Worm (Caenorhabditis elegans) whole organism, L1 larva: ENCODE measurements around the gene cest-2.2.
"Not testable (repeated sequence)": the region's sequence is repeated elsewhere in the genome, so short reads cannot be mapped to it uniquely, and the experiment has no call there.

Experiments used
- C16A3.4 ChIP-seq: fragments of 150-350 bp; optimal IDR thresholded peaks from 2 replicates; lab custom pipeline; 2014; ENCODE audit warnings: missing biosample characterization, missing genetic modification characterization
- C34B4.2 ChIP-seq: sonication (generic microtip); optimal IDR thresholded peaks from 2 replicates; lab custom pipeline; 2017; ENCODE audit warnings: mild to moderate bottlenecking, missing genetic modification characterization, missing compliant biosample characterization
- aha-1 ChIP-seq: fragments of 150-350 bp; optimal IDR thresholded peaks from 2 replicates; lab custom pipeline; 2014; ENCODE audit warnings: missing biosample characterization, missing genetic modification characterization
- aly-2 ChIP-seq: fragments of 150-350 bp; optimal IDR thresholded peaks from 2 replicates; lab custom pipeline; 2014; ENCODE audit warnings: missing biosample characterization, missing genetic modification characterization
- ama-1 ChIP-seq: fragments of 150-350 bp; optimal IDR thresholded peaks from 2 replicates; lab custom pipeline; 2014
- blmp-1 ChIP-seq: fragments of 150-350 bp; optimal IDR thresholded peaks from 2 replicates; lab custom pipeline; 2014; ENCODE audit warnings: missing biosample characterization, missing genetic modification characterization
- ceh-8 ChIP-seq: fragments of 200-800 bp; sonication (Bioruptor generic); optimal IDR thresholded peaks from 2 replicates; lab custom pipeline; 2018; ENCODE audit warnings: mild to moderate bottlenecking, missing genetic modification characterization, moderate library complexity, missing compliant biosample characterization
- ceh-82 ChIP-seq, 3 experiments: fragments of 150-350 bp in 1 of 3; sonication (generic microtip) in 2 of 3; optimal IDR thresholded peaks; 2 replicates each; lab custom pipeline; 2014 to 2017; ENCODE audit warnings: missing biosample characterization in 3 of 3, missing genetic modification characterization in 3 of 3
- dpl-1 ChIP-seq, 3 experiments: fragments of 150-350 bp in 2 of 3; sonication (generic microtip) in 1 of 3; optimal IDR thresholded peaks; 2 replicates each; lab custom pipeline; 2014 to 2017; ENCODE audit warnings: missing biosample characterization in 3 of 3, missing genetic modification characterization in 3 of 3, missing genetic modification reagents in 3 of 3
- efl-3 ChIP-seq: fragments of 200-800 bp; sonication (Bioruptor generic); optimal IDR thresholded peaks from 2 replicates; lab custom pipeline; 2018; ENCODE audit warnings: mild to moderate bottlenecking, missing genetic modification characterization, missing compliant biosample characterization
- egl-27 ChIP-seq, 2 experiments: fragments of 150-350 bp in 1 of 2; sonication (generic microtip); optimal IDR thresholded peaks; 3 replicates each; lab custom pipeline; 2017 to 2018; ENCODE audit warnings: missing biosample characterization in 2 of 2, missing genetic modification characterization in 2 of 2, missing genetic modification reagents in 2 of 2
- elt-3 ChIP-seq, 6 experiments: fragments of 150-350 bp in 1 of 6; sonication (generic microtip); optimal IDR thresholded peaks; 2 replicates each; lab custom pipeline; 2017 to 2018; ENCODE audit warnings: missing biosample characterization in 6 of 6, missing genetic modification characterization in 6 of 6, inconsistent platforms in 1 of 6
- ets-5 ChIP-seq: fragments of 200-800 bp; sonication (Bioruptor generic); IDR thresholded peaks from 2 replicates; pipeline ENCODE4 v1.3.6; 2022; ENCODE audit warnings: missing genetic modification characterization, missing compliant biosample characterization
- fkh-10 ChIP-seq: sonication (generic microtip); optimal IDR thresholded peaks from 2 replicates; lab custom pipeline; 2017; ENCODE audit warnings: missing biosample characterization, missing genetic modification reagents, missing genetic modification characterization
- fkh-4 ChIP-seq: sonication (generic microtip); optimal IDR thresholded peaks from 2 replicates; lab custom pipeline; 2016; ENCODE audit warnings: missing compliant biosample characterization, missing genetic modification characterization, borderline replicate concordance
- fos-1 ChIP-seq: fragments of 150-350 bp; optimal IDR thresholded peaks from 2 replicates; lab custom pipeline; 2014; ENCODE audit warnings: missing biosample characterization, missing genetic modification characterization
- grh-1 ChIP-seq: fragments of 200-800 bp; sonication (Bioruptor generic); IDR thresholded peaks from 2 replicates; pipeline ENCODE4 v1.3.6; 2022; ENCODE audit warnings: missing genetic modification reagents, missing genetic modification characterization, missing compliant biosample characterization
- hlh-4 ChIP-seq: sonication (generic microtip); optimal IDR thresholded peaks from 2 replicates; lab custom pipeline; 2016; ENCODE audit warnings: mild to moderate bottlenecking, missing genetic modification characterization, missing compliant biosample characterization
- jun-1 ChIP-seq: fragments of 150-350 bp; optimal IDR thresholded peaks from 2 replicates; lab custom pipeline; 2014; ENCODE audit warnings: missing biosample characterization, missing genetic modification reagents, missing genetic modification characterization
- lin-13 ChIP-seq: fragments of 150-350 bp; optimal IDR thresholded peaks from 2 replicates; lab custom pipeline; 2014; ENCODE audit warnings: missing biosample characterization, missing genetic modification reagents, missing genetic modification characterization
- lin-14 ChIP-seq: fragments of 200-800 bp; sonication (Bioruptor generic); optimal IDR thresholded peaks from 2 replicates; lab custom pipeline; 2018; ENCODE audit warnings: mild to moderate bottlenecking, missing genetic modification characterization, moderate library complexity, missing compliant biosample characterization
- lin-39 ChIP-seq: fragments of 150-350 bp; optimal IDR thresholded peaks from 2 replicates; lab custom pipeline; 2014; ENCODE audit warnings: missing biosample characterization, missing genetic modification reagents, missing genetic modification characterization
- lir-3 ChIP-seq: sonication (generic microtip); optimal IDR thresholded peaks from 2 replicates; lab custom pipeline; 2016; ENCODE audit warnings: mild to moderate bottlenecking, missing genetic modification characterization, moderate library complexity, missing compliant biosample characterization; ENCODE audit not compliant: poor library complexity
- lsy-2 ChIP-seq, 2 experiments: fragments of 150-350 bp; optimal IDR thresholded peaks; 2 replicates each; lab custom pipeline; 2014; ENCODE audit warnings: missing biosample characterization in 2 of 2, missing genetic modification characterization in 2 of 2
- mdl-1 ChIP-seq, 2 experiments: fragments of 150-350 bp; optimal IDR thresholded peaks; 2 replicates each; lab custom pipeline; 2014 to 2017; ENCODE audit warnings: missing biosample characterization in 2 of 2, missing genetic modification characterization in 2 of 2, inconsistent platforms in 1 of 2
- mep-1 ChIP-seq: fragments of 150-350 bp; optimal IDR thresholded peaks from 2 replicates; lab custom pipeline; 2014; ENCODE audit warnings: missing biosample characterization, missing genetic modification characterization
- nhr-11 ChIP-seq: fragments of 150-350 bp; optimal IDR thresholded peaks from 2 replicates; lab custom pipeline; 2014; ENCODE audit warnings: missing biosample characterization, missing genetic modification characterization
- nhr-12 ChIP-seq: sonication (generic microtip); optimal IDR thresholded peaks from 2 replicates; lab custom pipeline; 2017; ENCODE audit warnings: missing biosample characterization, missing genetic modification characterization
- nhr-19 ChIP-seq: fragments of 200-800 bp; sonication (Bioruptor generic); conservative IDR thresholded peaks from 2 replicates; pipeline ENCODE4 v1.3.6; 2022; ENCODE audit warnings: missing genetic modification characterization, missing compliant biosample characterization
- nhr-20 ChIP-seq: sonication (generic microtip); optimal IDR thresholded peaks from 2 replicates; lab custom pipeline; 2016; ENCODE audit warnings: mild to moderate bottlenecking, missing genetic modification characterization, missing compliant biosample characterization
- nhr-237 ChIP-seq: fragments of 150-350 bp; optimal IDR thresholded peaks from 2 replicates; lab custom pipeline; 2014; ENCODE audit warnings: missing biosample characterization, missing genetic modification characterization
- nhr-47 ChIP-seq: sonication (generic microtip); optimal IDR thresholded peaks from 2 replicates; lab custom pipeline; 2016; ENCODE audit warnings: mild to moderate bottlenecking, missing genetic modification characterization, moderate library complexity, missing compliant biosample characterization
- nhr-71 ChIP-seq: sonication (generic microtip); optimal IDR thresholded peaks from 2 replicates; lab custom pipeline; 2016; ENCODE audit warnings: mild to moderate bottlenecking, missing genetic modification characterization, moderate library complexity, missing compliant biosample characterization
- nhr-84 ChIP-seq: sonication (generic microtip); optimal IDR thresholded peaks from 2 replicates; lab custom pipeline; 2017; ENCODE audit warnings: missing biosample characterization, missing genetic modification characterization
- nhr-85 ChIP-seq: sonication (generic microtip); peaks from one replicate; lab custom pipeline; 2016; ENCODE audit warnings: missing genetic modification characterization, inconsistent platforms, missing compliant biosample characterization
- pag-3 ChIP-seq: sonication (generic microtip); optimal IDR thresholded peaks from 2 replicates; lab custom pipeline; 2017; ENCODE audit warnings: missing genetic modification characterization, mild to moderate bottlenecking, missing compliant biosample characterization, antibody characterized with exemption, borderline replicate concordance; ENCODE audit not compliant: insufficient read depth
- pax-3 ChIP-seq: fragments of 200-800 bp; sonication (Bioruptor generic); optimal IDR thresholded peaks from 2 replicates; lab custom pipeline; 2018; ENCODE audit warnings: mild to moderate bottlenecking, missing genetic modification characterization, moderate library complexity, missing compliant biosample characterization
- pqm-1 ChIP-seq: sonication (generic microtip); optimal IDR thresholded peaks from 3 replicates; lab custom pipeline; 2017; ENCODE audit warnings: missing biosample characterization, missing genetic modification characterization
- snu-23 ChIP-seq: sonication (generic microtip); optimal IDR thresholded peaks from 2 replicates; lab custom pipeline; 2016; ENCODE audit warnings: missing genetic modification characterization, missing compliant biosample characterization
- sptf-1 ChIP-seq: fragments of 150-350 bp; optimal IDR thresholded peaks from 2 replicates; lab custom pipeline; 2014; ENCODE audit warnings: missing biosample characterization, missing genetic modification characterization
- sup-37 ChIP-seq: fragments of 200-800 bp; sonication (Bioruptor generic); optimal IDR thresholded peaks from 2 replicates; lab custom pipeline; 2018; ENCODE audit warnings: mild to moderate bottlenecking, missing genetic modification characterization, missing compliant biosample characterization
- swsn-7 ChIP-seq: sonication (generic microtip); optimal IDR thresholded peaks from 2 replicates; lab custom pipeline; 2016; ENCODE audit warnings: missing genetic modification characterization, missing compliant biosample characterization
- tlp-1 ChIP-seq: fragments of 150-350 bp; optimal IDR thresholded peaks from 2 replicates; lab custom pipeline; 2014; ENCODE audit warnings: missing biosample characterization, missing genetic modification characterization
- unc-130 ChIP-seq: fragments of 150-350 bp; optimal IDR thresholded peaks from 2 replicates; lab custom pipeline; 2017; ENCODE audit warnings: missing biosample characterization, missing genetic modification characterization, inconsistent platforms
- unc-62 ChIP-seq: fragments of 150-350 bp; optimal IDR thresholded peaks from 2 replicates; lab custom pipeline; 2014; ENCODE audit warnings: missing biosample characterization, missing genetic modification reagents, missing genetic modification characterization
- unc-86 ChIP-seq: sonication (generic microtip); optimal IDR thresholded peaks from 2 replicates; lab custom pipeline; 2016; ENCODE audit warnings: missing genetic modification characterization, missing compliant biosample characterization

Gene cest-2.2

DNA sequence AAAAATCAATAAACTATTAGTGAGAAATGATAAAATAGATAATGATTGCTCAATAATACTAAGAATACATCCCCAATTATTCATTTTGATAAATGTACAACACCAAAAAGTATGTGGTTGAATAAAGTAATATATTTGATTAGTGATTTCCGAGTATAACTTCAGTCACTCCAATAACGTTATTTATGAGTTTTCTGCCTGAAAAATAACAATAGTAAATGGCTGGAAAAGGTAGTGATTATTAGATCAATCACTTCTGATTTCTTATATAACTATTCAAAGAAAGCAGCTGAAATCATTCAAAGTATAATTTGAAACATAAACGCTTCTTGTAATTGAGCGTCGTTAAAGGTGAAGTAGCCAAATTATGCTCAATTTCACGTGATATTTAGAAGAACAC lies 35.6 kb upstream of the cest-2.2 start, which contains the start of gene str-230:
TSS of gene str-230 (minus strand) at position 101 of the 400 bp plus-strand sequence.
- TF ChIP-seq ceh-82 (tag; optimal IDR thresholded peaks at IDR 0.05; lab: Kevin White, UChicago), result no peak
- TF ChIP-seq hlh-4 (tag; lab: Kevin White, UChicago), result peak; percentile 38
- TF ChIP-seq nhr-47, result peak; percentile 30
- peak; percentile 24 for TF ChIP-seq nhr-71 (tag; lab: Kevin White, UChicago)

DNA sequence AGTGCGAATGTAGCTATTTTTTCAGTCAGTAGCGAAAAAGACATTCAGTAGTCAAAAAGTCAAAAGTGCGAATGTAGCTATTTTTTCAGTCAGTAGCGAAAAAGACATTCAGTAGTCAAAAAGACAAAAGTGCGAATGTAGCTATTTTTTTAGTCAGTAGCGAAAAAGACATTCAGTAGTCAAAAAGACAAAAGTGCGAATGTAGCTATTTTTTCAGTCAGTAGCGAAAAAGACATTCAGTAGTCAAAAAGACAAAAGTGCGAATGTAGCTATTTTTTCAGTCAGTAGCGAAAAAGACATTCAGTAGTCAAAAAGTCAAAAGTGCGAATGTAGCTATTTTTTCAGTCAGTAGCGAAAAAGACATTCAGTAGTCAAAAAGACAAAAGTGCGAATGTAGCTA lies 30.1 kb upstream of the cest-2.2 start, which contains the start of gene T16A9.3:
TSS of gene T16A9.3 (plus strand) at position 301 of the 400 bp plus-strand sequence.
- not testable (repeated sequence) for TF ChIP-seq snu-23 (GFP tag; lab: Kevin White, UChicago); elt-3 (tag; optimal IDR thresholded peaks at IDR 0.05; lab: Kevin White, UChicago); ceh-82 (tag; optimal IDR thresholded peaks at IDR 0.05; lab: Kevin White, UChicago)

DNA sequence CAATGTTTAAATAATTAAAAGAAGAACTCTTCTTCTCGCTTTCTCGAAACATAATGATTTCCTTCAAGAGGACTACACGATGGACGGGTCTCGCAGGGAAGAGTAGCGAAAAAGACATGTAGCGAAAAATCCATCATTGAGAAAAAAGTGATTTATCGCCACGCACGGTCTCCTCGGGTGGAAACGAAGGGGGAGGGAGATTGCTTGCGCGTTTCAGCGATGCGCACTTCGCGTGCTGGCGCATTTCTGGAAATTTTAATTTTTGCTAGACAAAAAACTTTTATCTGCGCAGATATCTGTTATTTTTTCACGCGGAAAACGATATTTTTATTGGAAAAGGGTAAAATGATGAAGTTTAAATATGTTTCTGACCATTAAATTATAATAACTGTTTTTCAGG lies 28.7 kb upstream of the cest-2.2 start:
- TF ChIP-seq nhr-19 (GFP tag; lab: Robert Waterston, UW) (peak; percentile 68), grh-1 (GFP tag; lab: Robert Waterston, UW) (peak; percentile 59)

DNA sequence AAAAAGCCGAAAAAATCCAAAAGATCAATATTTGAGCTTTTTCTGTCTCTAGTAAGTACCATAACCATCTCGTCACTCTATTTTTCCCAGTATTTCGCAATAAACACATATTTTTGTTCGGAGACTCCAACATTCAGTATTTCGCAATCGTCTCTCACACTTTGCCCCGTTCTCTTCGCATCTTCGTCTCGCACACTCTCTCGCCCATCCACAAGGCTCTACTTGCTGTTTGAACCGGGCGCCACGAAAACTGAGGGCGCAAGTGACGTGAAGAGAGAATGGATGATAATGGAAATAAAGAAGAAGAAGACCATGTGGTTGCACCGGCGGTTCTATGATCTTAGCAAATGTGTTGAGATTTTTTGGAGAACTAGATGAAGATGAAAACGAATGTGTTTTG lies 24.9 kb upstream of the cest-2.2 start:
- TF ChIP-seq lin-14 (GFP tag; lab: Kevin White, UChicago) (peak; percentile 99), nhr-11 (tag; lab: Kevin White, UChicago) (peak; percentile 93), sup-37 (GFP tag; lab: Kevin White, UChicago) (peak; percentile 58), nhr-85 (tag; lab: Kevin White, UChicago) (peak; percentile 91), nhr-12 (no peak), egl-27 (tag; optimal IDR thresholded peaks at IDR 0.05; lab: Kevin White, UChicago) (peak; percentile 82 to 92), nhr-84 (tag; lab: Kevin White, UChicago) (no peak), dpl-1 (GFP tag; optimal IDR thresholded peaks at IDR 0.05; lab: Kevin White, UChicago) (peak; percentile 54 to 66 (median 62)), C16A3.4 (tag; lab: Kevin White, UChicago) (peak; percentile 91), C34B4.2 (tag; lab: Kevin White, UChicago) (no peak), lin-13 (GFP tag; lab: Kevin White, UChicago) (peak; percentile 87), aha-1 (tag; lab: Kevin White, UChicago) (peak; percentile 66), mdl-1 (tag; optimal IDR thresholded peaks at IDR 0.05; lab: Kevin White, UChicago) (peak in 1 of 2 experiments; percentile 96), elt-3 (tag; optimal IDR thresholded peaks at IDR 0.05; lab: Kevin White, UChicago) (peak in 3 of 6 experiments; percentile 56 to 92 (median 67)), swsn-7 (tag; lab: Kevin White, UChicago) (peak; percentile 91), pqm-1 (tag; lab: Kevin White, UChicago) (no peak), aly-2 (tag; lab: Kevin White, UChicago) (peak; percentile 71), nhr-20 (tag; lab: Kevin White, UChicago) (peak; percentile 97), ceh-8 (peak; percentile 34), mep-1 (peak; percentile 96), ama-1 (lab: Kevin White, UChicago) (peak; percentile 40), blmp-1 (tag; lab: Kevin White, UChicago) (peak; percentile 79), lsy-2 (tag; optimal IDR thresholded peaks at IDR 0.05; lab: Kevin White, UChicago) (peak; percentile 87 to 91), ets-5 (GFP tag; lab: Robert Waterston, UW) (no peak), unc-86 (tag; lab: Kevin White, UChicago) (peak; percentile 57), tlp-1 (tag; lab: Kevin White, UChicago) (no peak), lin-39 (peak; percentile 57), nhr-237 (tag; lab: Kevin White, UChicago) (peak; percentile 93), unc-130 (tag; lab: Kevin White, UChicago) (peak; percentile 50), unc-62 (GFP tag; lab: Kevin White, UChicago) (no peak), sptf-1 (tag; lab: Kevin White, UChicago) (no peak), efl-3 (GFP tag; lab: Kevin White, UChicago) (no peak), fkh-4 (tag; lab: Kevin White, UChicago) (peak; percentile 57), lir-3 (tag; lab: Kevin White, UChicago) (peak; percentile 79), fkh-10 (GFP tag; lab: Kevin White, UChicago) (peak; percentile 0), snu-23 (GFP tag; lab: Kevin White, UChicago) (peak; percentile 97), hlh-4 (tag; lab: Kevin White, UChicago) (no peak), pag-3 (tag; lab: Kevin White, UChicago) (no peak), fos-1 (tag; lab: Kevin White, UChicago) (peak; percentile 64), jun-1 (tag; lab: Kevin White, UChicago) (peak; percentile 85), pax-3 (tag; lab: Kevin White, UChicago) (peak; percentile 92)
